Worm (Caenorhabditis elegans) whole organism, L2 larva: Measurements from ENCODE around the gene C33C12.11.

Experiments used
- C34F6.9 ChIP-seq: fragments of 150-350 bp; optimal IDR thresholded peaks from 2 replicates; lab custom pipeline; 2014; ENCODE audit warnings: missing biosample characterization, missing genetic modification characterization
- R02D3.7 ChIP-seq: fragments of 150-350 bp; optimal IDR thresholded peaks from 2 replicates; lab custom pipeline; 2014; ENCODE audit warnings: missing biosample characterization, missing genetic modification characterization
- egl-27 ChIP-seq: sonication (generic microtip); optimal IDR thresholded peaks from 3 replicates; lab custom pipeline; 2017; ENCODE audit warnings: missing biosample characterization, missing genetic modification reagents, missing genetic modification characterization
- lin-13 ChIP-seq: fragments of 150-350 bp; optimal IDR thresholded peaks from 2 replicates; lab custom pipeline; 2014; ENCODE audit warnings: missing biosample characterization, missing genetic modification reagents, missing genetic modification characterization
- lsy-2 ChIP-seq, 2 experiments: fragments of 150-350 bp in 1 of 2; sonication (generic microtip) in 1 of 2; optimal IDR thresholded peaks; 2 replicates each; lab custom pipeline; 2014 to 2017; ENCODE audit warnings: missing biosample characterization in 2 of 2, missing genetic modification characterization in 2 of 2
- mdl-1 ChIP-seq, 2 experiments: fragments of 150-350 bp in 1 of 2; sonication (generic microtip) in 1 of 2; optimal IDR thresholded peaks; 2 replicates each; lab custom pipeline; 2017; ENCODE audit warnings: missing biosample characterization in 2 of 2, missing genetic modification characterization in 2 of 2
- nhr-12 ChIP-seq: fragments of 150-350 bp; optimal IDR thresholded peaks from 2 replicates; lab custom pipeline; 2014; ENCODE audit warnings: missing biosample characterization, missing genetic modification characterization
- nhr-237 ChIP-seq: fragments of 150-350 bp; optimal IDR thresholded peaks from 2 replicates; lab custom pipeline; 2014; ENCODE audit warnings: missing biosample characterization, missing genetic modification characterization
- nhr-25 ChIP-seq: fragments of 150-350 bp; sonication (generic microtip); optimal IDR thresholded peaks from 3 replicates; lab custom pipeline; 2014; ENCODE audit warnings: missing biosample characterization, missing genetic modification characterization
- snpc-4 ChIP-seq: fragments of 150-350 bp; optimal IDR thresholded peaks from 2 replicates; lab custom pipeline; 2014; ENCODE audit warnings: missing biosample characterization, missing genetic modification characterization
- unc-62 ChIP-seq: fragments of 150-350 bp; optimal IDR thresholded peaks from 2 replicates; lab custom pipeline; 2014; ENCODE audit warnings: missing biosample characterization, missing genetic modification reagents, missing genetic modification characterization
- ztf-11 ChIP-seq: sonication (generic microtip); optimal IDR thresholded peaks from 2 replicates; lab custom pipeline; 2017; ENCODE audit warnings: missing biosample characterization, missing genetic modification characterization
- ztf-4 ChIP-seq: fragments of 150-350 bp; optimal IDR thresholded peaks from 2 replicates; lab custom pipeline; 2014; ENCODE audit warnings: missing biosample characterization, missing genetic modification characterization

ce11 chrII:2168374-2168773 lies 4.7 kb upstream of the C33C12.11 start, which contains the start of gene fbxb-38:
- TF ChIP-seq nhr-237 (no peak), nhr-25 (tag; lab: Kevin White, UChicago) (no peak), egl-27 (tag; lab: Kevin White, UChicago) (no peak), unc-62 (GFP tag; lab: Kevin White, UChicago) (no peak), ztf-4 (tag; lab: Kevin White, UChicago) (no peak), lin-13 (GFP tag; lab: Kevin White, UChicago) (no peak), lsy-2 (tag; optimal IDR thresholded peaks at IDR 0.05; lab: Kevin White, UChicago) (no peak), ztf-11 (no peak), nhr-12 (tag; lab: Kevin White, UChicago) (no peak), C34F6.9 (no peak), mdl-1 (tag; optimal IDR thresholded peaks at IDR 0.05; lab: Kevin White, UChicago) (no peak), R02D3.7 (tag; lab: Kevin White, UChicago) (no peak), snpc-4 (tag; lab: Kevin White, UChicago) (no peak)
